In genomic region chrX:1877107-1877736, dm6 we compare ENCODE assay signal across 1 fruit fly cellular context.
TF ChIP-seq lines count a peak whose summit lies in the region.

Gene CG14817, minus strand, starts transcription at chrX:1877270.
Gene CG14805, plus strand, starts transcription at chrX:1877317.

TF ChIP-seq in whole organism, embryonic, 481 proteins besides CTCF, POLR2A, EP300 and RAD21 (continued from another document):
- peak; percentile 83 for TF ChIP-seq CG6854 (GFP tag; optimal IDR thresholded peaks at IDR 0.05; lab: Kevin White, UChicago)
- peak; percentile 45 for TF ChIP-seq Oli (tag; optimal IDR thresholded peaks at IDR 0.05; lab: Kevin White, UChicago)
- no peak for TF ChIP-seq fd96Cb (tag; optimal IDR thresholded peaks at IDR 0.05; lab: Kevin White, UChicago)
- TF ChIP-seq pan (optimal IDR thresholded peaks at IDR 0.05; lab: Kevin White, UChicago) = no peak
- TF ChIP-seq pan (GFP tag; optimal IDR thresholded peaks at IDR 0.05 in 1 of 2, IDR thresholded peaks at IDR 0.05 in 1 of 2) = peak in 1 of 2 experiments; percentile 56
- peak; percentile 87 for TF ChIP-seq BtbVII (GFP tag; optimal IDR thresholded peaks at IDR 0.05; lab: Kevin White, UChicago)
- no peak for TF ChIP-seq E2f1 (GFP tag; IDR thresholded peaks at IDR 0.05; lab: Robert Waterston, UW)
- no peak for TF ChIP-seq Trl (optimal IDR thresholded peaks at IDR 0.05; lab: Kevin White, UChicago)
- TF ChIP-seq Trl (GFP tag; optimal IDR thresholded peaks at IDR 0.05; lab: Kevin White, UChicago) = peak; percentile 40
- no peak; the same call in 1 of the 2 replicates for TF ChIP-seq inv (GFP tag; IDR thresholded peaks at IDR 0.05; lab: Robert Waterston, UW; ENCODE audit: partially characterized antibody)
- peak; percentile 54 for TF ChIP-seq stc (GFP tag; IDR thresholded peaks at IDR 0.05; lab: Robert Waterston, UW)
- no peak for TF ChIP-seq CG8089 (GFP tag; optimal IDR thresholded peaks at IDR 0.05; lab: Kevin White, UChicago)
- peak; percentile 76 for TF ChIP-seq Fer3 (tag; optimal IDR thresholded peaks at IDR 0.05; lab: Kevin White, UChicago)
- TF ChIP-seq dati (GFP tag; IDR thresholded peaks at IDR 0.05; lab: Robert Waterston, UW) = no peak
- TF ChIP-seq CG11456 (GFP tag; IDR thresholded peaks at IDR 0.05; lab: Robert Waterston, UW) = peak; percentile 77; the same call in 2 of the 3 replicates
- no peak for TF ChIP-seq ATbp (GFP tag; optimal IDR thresholded peaks at IDR 0.05; lab: Kevin White, UChicago)
- TF ChIP-seq BEAF-32 (GFP tag; optimal IDR thresholded peaks at IDR 0.05; lab: Kevin White, UChicago) = peak; percentile 70
- TF ChIP-seq Vsx1 (GFP tag; optimal IDR thresholded peaks at IDR 0.05; lab: Kevin White, UChicago) = no peak
- TF ChIP-seq CG3163 (GFP tag; optimal IDR thresholded peaks at IDR 0.05; lab: Kevin White, UChicago) = no peak
- TF ChIP-seq CG1647 (GFP tag; optimal IDR thresholded peaks at IDR 0.05; lab: Kevin White, UChicago) = peak; percentile 52
- TF ChIP-seq onecut (GFP tag; IDR thresholded peaks at IDR 0.05; lab: Robert Waterston, UW) = peak; percentile 76
- TF ChIP-seq CG17802 (tag; optimal IDR thresholded peaks at IDR 0.05; lab: Kevin White, UChicago) = peak; percentile 20
- peak; percentile 59 for TF ChIP-seq dmrt11E (tag; optimal IDR thresholded peaks at IDR 0.05; lab: Kevin White, UChicago)
- TF ChIP-seq CG2875 (GFP tag; optimal IDR thresholded peaks at IDR 0.05; lab: Kevin White, UChicago) = peak; percentile 50
- TF ChIP-seq dimm (GFP tag; IDR thresholded peaks at IDR 0.05; lab: Robert Waterston, UW) = no peak
- TF ChIP-seq Kr (GFP tag; optimal IDR thresholded peaks at IDR 0.05; lab: Kevin White, UChicago) = no peak
- TF ChIP-seq crol (GFP tag; IDR thresholded peaks at IDR 0.05; lab: Robert Waterston, UW) = no peak
- no peak for TF ChIP-seq aop (GFP tag; IDR thresholded peaks at IDR 0.05; lab: Robert Waterston, UW)
- peak; percentile 93 for TF ChIP-seq mirr (GFP tag; optimal IDR thresholded peaks at IDR 0.05; lab: Kevin White, UChicago)
- no peak for TF ChIP-seq CG31388 (GFP tag; optimal IDR thresholded peaks at IDR 0.05; lab: Kevin White, UChicago)
- no peak for TF ChIP-seq CG16863 (GFP tag; optimal IDR thresholded peaks at IDR 0.05; lab: Kevin White, UChicago)
- peak; percentile 54 for TF ChIP-seq CG3995 (GFP tag; optimal IDR thresholded peaks at IDR 0.05; lab: Kevin White, UChicago)
- TF ChIP-seq CG1233 (GFP tag; optimal IDR thresholded peaks at IDR 0.05; lab: Kevin White, UChicago) = peak; percentile 83
- peak; percentile 31 for TF ChIP-seq CG8359 (GFP tag; optimal IDR thresholded peaks at IDR 0.05; lab: Kevin White, UChicago; ENCODE audit: borderline replicate concordance)
- TF ChIP-seq Sry-β (GFP tag; optimal IDR thresholded peaks at IDR 0.05; lab: Kevin White, UChicago) = peak; percentile 23
- peak; percentile 66 for TF ChIP-seq grau (tag; optimal IDR thresholded peaks at IDR 0.05; lab: Kevin White, UChicago)
- peak; percentile 55; the same call in 2 of the 4 replicates for TF ChIP-seq Dll (GFP tag; IDR thresholded peaks at IDR 0.05; lab: Robert Waterston, UW; ENCODE audit: partially characterized antibody)
- TF ChIP-seq CG10209 (GFP tag; optimal IDR thresholded peaks at IDR 0.05; lab: Kevin White, UChicago) = peak; percentile 72
- TF ChIP-seq CG2889 (GFP tag; IDR thresholded peaks at IDR 0.05; lab: Robert Waterston, UW) = no peak
- TF ChIP-seq CG34224 (GFP tag; IDR thresholded peaks at IDR 0.05; lab: Robert Waterston, UW; ENCODE audit: partially characterized antibody) = peak; percentile 67
- peak; percentile 88 for TF ChIP-seq trem (tag; optimal IDR thresholded peaks at IDR 0.05; lab: Kevin White, UChicago)
- peak; percentile 70 for TF ChIP-seq CG32532 (GFP tag; IDR thresholded peaks at IDR 0.05; lab: Robert Waterston, UW)
- TF ChIP-seq cas (GFP tag; IDR thresholded peaks at IDR 0.05; lab: Robert Waterston, UW) = no peak
- peak; percentile 98 for TF ChIP-seq Ets97D (GFP tag; optimal IDR thresholded peaks at IDR 0.05; lab: Kevin White, UChicago)
- no peak for TF ChIP-seq CG14965 (GFP tag; optimal IDR thresholded peaks at IDR 0.05; lab: Kevin White, UChicago; ENCODE audit: borderline replicate concordance)
- TF ChIP-seq Fer2 (tag; optimal IDR thresholded peaks at IDR 0.05; lab: Kevin White, UChicago) = peak; percentile 66
- peak; percentile 41 for TF ChIP-seq sens-2 (GFP tag; IDR thresholded peaks at IDR 0.05; lab: Robert Waterston, UW)
- TF ChIP-seq dysf (GFP tag; IDR thresholded peaks at IDR 0.05; lab: Robert Waterston, UW) = peak; percentile 53; the same call in 1 of the 3 replicates
- TF ChIP-seq pzg (GFP tag; optimal IDR thresholded peaks at IDR 0.05; lab: Kevin White, UChicago) = peak; percentile 65
- peak; percentile 66; the same call in 2 of the 3 replicates for TF ChIP-seq gce (GFP tag; IDR thresholded peaks at IDR 0.05; lab: Robert Waterston, UW)
- TF ChIP-seq Ptx1 (GFP tag; IDR thresholded peaks at IDR 0.05; lab: Robert Waterston, UW) = no peak
- no peak for TF ChIP-seq danr (GFP tag; IDR thresholded peaks at IDR 0.05; lab: Robert Waterston, UW)
- TF ChIP-seq CG1024 (GFP tag; IDR thresholded peaks at IDR 0.05; lab: Robert Waterston, UW) = no peak
- TF ChIP-seq p53 (GFP tag; optimal IDR thresholded peaks at IDR 0.05; lab: Kevin White, UChicago) = no peak
- no peak for TF ChIP-seq cato (GFP tag; optimal IDR thresholded peaks at IDR 0.05; lab: Kevin White, UChicago; ENCODE audit: borderline replicate concordance)
- TF ChIP-seq Hey (tag; optimal IDR thresholded peaks at IDR 0.05; lab: Kevin White, UChicago) = no peak
- peak; percentile 19 for TF ChIP-seq CG12744 (GFP tag; optimal IDR thresholded peaks at IDR 0.05; lab: Kevin White, UChicago)
- no peak for TF ChIP-seq GATAe (GFP tag; conservative IDR thresholded peaks at IDR 0.05; lab: Robert Waterston, UW)
- TF ChIP-seq CG12155 (GFP tag; optimal IDR thresholded peaks at IDR 0.05; lab: Kevin White, UChicago) = no peak
- TF ChIP-seq kay (GFP tag; optimal IDR thresholded peaks at IDR 0.05; lab: Kevin White, UChicago) = no peak
- no peak for TF ChIP-seq CG3065 (GFP tag; optimal IDR thresholded peaks at IDR 0.05; lab: Kevin White, UChicago)
- peak; percentile 89 for TF ChIP-seq Meics (GFP tag; optimal IDR thresholded peaks at IDR 0.05; lab: Kevin White, UChicago)
- TF ChIP-seq CG15479 (GFP tag; optimal IDR thresholded peaks at IDR 0.05; lab: Kevin White, UChicago) = no peak
- no peak for TF ChIP-seq CG18599 (GFP tag; optimal IDR thresholded peaks at IDR 0.05; lab: Kevin White, UChicago)
- TF ChIP-seq CG12236 (GFP tag; optimal IDR thresholded peaks at IDR 0.05; lab: Kevin White, UChicago) = no peak
- TF ChIP-seq lbe (GFP tag; optimal IDR thresholded peaks at IDR 0.05; lab: Kevin White, UChicago) = peak; percentile 62
- peak; percentile 21; the same call in 1 of the 2 replicates for TF ChIP-seq CG10366 (GFP tag; IDR thresholded peaks at IDR 0.05; lab: Robert Waterston, UW)
- TF ChIP-seq wor (GFP tag; IDR thresholded peaks at IDR 0.05; lab: Robert Waterston, UW) = no peak
- TF ChIP-seq lola (GFP tag; optimal IDR thresholded peaks at IDR 0.05; lab: Kevin White, UChicago) = peak in 1 of 3 experiments; percentile 20
- TF ChIP-seq CG4360 (GFP tag; IDR thresholded peaks at IDR 0.05; lab: Robert Waterston, UW) = no peak
- TF ChIP-seq H2.0 (GFP tag; IDR thresholded peaks at IDR 0.05; lab: Robert Waterston, UW) = peak; percentile 27; the same call in 1 of the 2 replicates
- no peak for TF ChIP-seq pros (GFP tag; optimal IDR thresholded peaks at IDR 0.05; lab: Kevin White, UChicago)
- TF ChIP-seq CG16779 (GFP tag; IDR thresholded peaks at IDR 0.05; lab: Robert Waterston, UW) = no peak
- TF ChIP-seq MBD-R2 (GFP tag; IDR thresholded peaks at IDR 0.05; lab: Robert Waterston, UW) = peak; percentile 75
- peak; percentile 69 for TF ChIP-seq CG6683 (GFP tag; optimal IDR thresholded peaks at IDR 0.05; lab: Kevin White, UChicago)
- peak; percentile 66 for TF ChIP-seq CG14710 (tag; optimal IDR thresholded peaks at IDR 0.05; lab: Kevin White, UChicago)
- no peak for TF ChIP-seq Ssrp (tag; optimal IDR thresholded peaks at IDR 0.05; lab: Kevin White, UChicago)
- TF ChIP-seq Hmr (GFP tag; optimal IDR thresholded peaks at IDR 0.05; lab: Kevin White, UChicago) = peak; percentile 88
- peak; percentile 93 for TF ChIP-seq caup (GFP tag; optimal IDR thresholded peaks at IDR 0.05; lab: Kevin White, UChicago; ENCODE audit: severe bottlenecking)
- peak; percentile 66 for TF ChIP-seq amos (GFP tag; IDR thresholded peaks at IDR 0.05; lab: Robert Waterston, UW; ENCODE audit: partially characterized antibody)
- TF ChIP-seq CG6689 (GFP tag; IDR thresholded peaks at IDR 0.05; lab: Robert Waterston, UW) = 0 out of 2 replicates have a peak, but pooled peaks have one; percentile 19
- peak; percentile 7 for TF ChIP-seq Dad (GFP tag; optimal IDR thresholded peaks at IDR 0.05; lab: Kevin White, UChicago)
- no peak for TF ChIP-seq CG10462 (GFP tag; optimal IDR thresholded peaks at IDR 0.05; lab: Kevin White, UChicago)
- peak; percentile 54 for TF ChIP-seq CG1529 (GFP tag; optimal IDR thresholded peaks at IDR 0.05; lab: Kevin White, UChicago)
- peak in 1 of 2 experiments; percentile 55 for TF ChIP-seq Pdp1 (GFP tag; optimal IDR thresholded peaks at IDR 0.05; lab: Kevin White, UChicago)
- TF ChIP-seq CG10543 (GFP tag; optimal IDR thresholded peaks at IDR 0.05; lab: Kevin White, UChicago) = peak; percentile 89
- TF ChIP-seq tgo (GFP tag; IDR thresholded peaks at IDR 0.05; lab: Robert Waterston, UW) = peak; percentile 48; the same call in 1 of the 3 replicates
- TF ChIP-seq CG2199 (GFP tag; IDR thresholded peaks at IDR 0.05; lab: Robert Waterston, UW) = no peak
- peak; percentile 26 for TF ChIP-seq Usf (GFP tag; optimal IDR thresholded peaks at IDR 0.05; lab: Kevin White, UChicago)
- peak; percentile 2 for TF ChIP-seq NK7.1 (GFP tag; optimal IDR thresholded peaks at IDR 0.05; lab: Kevin White, UChicago)
- no peak for TF ChIP-seq Abd-B (GFP tag; optimal IDR thresholded peaks at IDR 0.05; lab: Kevin White, UChicago)
- peak; percentile 56 for TF ChIP-seq kni (GFP tag; optimal IDR thresholded peaks at IDR 0.05; lab: Kevin White, UChicago)
- peak; percentile 27 for TF ChIP-seq CG8290 (GFP tag; optimal IDR thresholded peaks at IDR 0.05; lab: Kevin White, UChicago)
- peak in 1 of 2 experiments; percentile 59 for TF ChIP-seq CG8290 (tag; optimal IDR thresholded peaks at IDR 0.05; lab: Kevin White, UChicago)
- peak; percentile 57 for TF ChIP-seq CG12104 (GFP tag; optimal IDR thresholded peaks at IDR 0.05; lab: Kevin White, UChicago)
- TF ChIP-seq CG8765 (GFP tag; IDR thresholded peaks at IDR 0.05; lab: Robert Waterston, UW) = no peak
- peak; percentile 46; the same call in 1 of the 2 replicates for TF ChIP-seq Awh (GFP tag; IDR thresholded peaks at IDR 0.05; lab: Robert Waterston, UW)
- peak; percentile 66 for TF ChIP-seq CG7839 (tag; optimal IDR thresholded peaks at IDR 0.05; lab: Kevin White, UChicago)
- peak; percentile 35 for TF ChIP-seq en (GFP tag; optimal IDR thresholded peaks at IDR 0.05; lab: Kevin White, UChicago)
- TF ChIP-seq cg (GFP tag; optimal IDR thresholded peaks at IDR 0.05; lab: Kevin White, UChicago) = no peak
- 0 out of 2 replicates have a peak, but pooled peaks have one; percentile 38 for TF ChIP-seq slbo (GFP tag; IDR thresholded peaks at IDR 0.05; lab: Robert Waterston, UW)
- no peak for TF ChIP-seq sima (GFP tag; optimal IDR thresholded peaks at IDR 0.05; lab: Kevin White, UChicago)
- TF ChIP-seq corto (GFP tag; optimal IDR thresholded peaks at IDR 0.05; lab: Kevin White, UChicago) = no peak
